Fruit fly (Drosophila melanogaster) whole organism, embryonic: ENCODE results near the gene Spt6.

ENCODE experiments used
- BEAF-32 ChIP-seq: fragments of 200-800 bp; sonication (Bioruptor generic); optimal IDR thresholded peaks from 3 replicates; lab custom pipeline; 2017; ENCODE audit warnings: missing biosample characterization, missing genetic modification characterization, mild to moderate bottlenecking, moderate library complexity, missing genetic modification reagents
- CG10321 ChIP-seq: fragments of 200-800 bp; sonication (Bioruptor generic); IDR thresholded peaks from 2 replicates; pipeline ENCODE4 v1.3.6; 2022; ENCODE audit warnings: missing biosample characterization, missing genetic modification characterization
- CG10366 ChIP-seq: fragments of 200-800 bp; sonication (Bioruptor generic); IDR thresholded peaks from 2 replicates; pipeline ENCODE4 v1.3.6; 2022; ENCODE audit warnings: missing biosample characterization, missing genetic modification characterization
- CG10431 ChIP-seq: fragments of 200-800 bp; sonication (Bioruptor generic); optimal IDR thresholded peaks from 3 replicates; lab custom pipeline; 2018; ENCODE audit warnings: missing biosample characterization, mild to moderate bottlenecking, missing genetic modification characterization
- CG11085 ChIP-seq: fragments of 200-800 bp; sonication (Bioruptor generic); IDR thresholded peaks from 2 replicates; pipeline ENCODE4 v1.3.6; 2022; ENCODE audit warnings: missing biosample characterization, missing genetic modification characterization
- CG11398 ChIP-seq: fragments of 200-800 bp; sonication (Bioruptor generic); optimal IDR thresholded peaks from 2 replicates; lab custom pipeline; 2016; ENCODE audit warnings: missing biosample characterization, missing genetic modification characterization
- CG11504 ChIP-seq: fragments of 200-800 bp; sonication (Bioruptor generic); optimal IDR thresholded peaks from 3 replicates; lab custom pipeline; 2019; ENCODE audit warnings: missing biosample characterization, mild to moderate bottlenecking, missing genetic modification characterization, moderate library complexity
- CG12769 ChIP-seq: fragments of 200-800 bp; sonication (Bioruptor generic); optimal IDR thresholded peaks from 2 replicates; lab custom pipeline; 2019; ENCODE audit warnings: missing biosample characterization, mild to moderate bottlenecking, missing genetic modification characterization, moderate library complexity
- CG13424 ChIP-seq: fragments of 200-800 bp; sonication (Bioruptor generic); optimal IDR thresholded peaks from 2 replicates; lab custom pipeline; 2019; ENCODE audit warnings: missing biosample characterization, mild to moderate bottlenecking, missing genetic modification characterization, moderate library complexity
- CG17612 ChIP-seq: fragments of 200-800 bp; sonication (Bioruptor generic); IDR thresholded peaks from 2 replicates; pipeline ENCODE4 v1.3.6; 2022; ENCODE audit warnings: missing biosample characterization, missing genetic modification characterization
- CG2129 ChIP-seq: fragments of 200-800 bp; sonication (Bioruptor generic); IDR thresholded peaks from 2 replicates; pipeline ENCODE4 v1.3.6; 2022; ENCODE audit warnings: missing biosample characterization, missing genetic modification characterization; ENCODE audit not compliant: partially characterized antibody
- CG2202 ChIP-seq: fragments of 200-800 bp; sonication (Bioruptor generic); optimal IDR thresholded peaks from 2 replicates; lab custom pipeline; 2018; ENCODE audit warnings: missing biosample characterization, mild to moderate bottlenecking, missing genetic modification characterization
- CG2678 ChIP-seq: fragments of 200-800 bp; sonication (Bioruptor generic); optimal IDR thresholded peaks from 3 replicates; lab custom pipeline; 2019; ENCODE audit warnings: missing biosample characterization, mild to moderate bottlenecking, missing genetic modification characterization, moderate library complexity
- CG6765 ChIP-seq: fragments of 200-800 bp; sonication (Bioruptor generic); optimal IDR thresholded peaks from 3 replicates; lab custom pipeline; 2017; ENCODE audit warnings: missing biosample characterization, mild to moderate bottlenecking, missing genetic modification characterization
- CG6791 ChIP-seq: fragments of 200-800 bp; sonication (Bioruptor generic); IDR thresholded peaks from 3 replicates; pipeline ENCODE4 v1.3.6; 2022; ENCODE audit warnings: missing biosample characterization, missing genetic modification characterization; ENCODE audit not compliant: partially characterized antibody
- CG7357 ChIP-seq: fragments of 200-800 bp; sonication (Bioruptor generic); IDR thresholded peaks from 3 replicates; pipeline ENCODE4 v1.3.6; 2022; ENCODE audit warnings: missing biosample characterization, missing genetic modification characterization
- CG8388 ChIP-seq: fragments of 200-800 bp; sonication (Bioruptor generic); optimal IDR thresholded peaks from 2 replicates; lab custom pipeline; 2019; ENCODE audit warnings: missing biosample characterization, mild to moderate bottlenecking, missing genetic modification characterization, moderate library complexity
- CG8765 ChIP-seq: fragments of 200-800 bp; sonication (Bioruptor generic); IDR thresholded peaks from 2 replicates; pipeline ENCODE4 v1.3.6; 2022; ENCODE audit warnings: missing biosample characterization, missing genetic modification characterization
- CTCF ChIP-seq: fragments of 200-800 bp; sonication (Bioruptor generic); optimal IDR thresholded peaks from 2 replicates; lab custom pipeline; 2017; ENCODE audit warnings: missing biosample characterization, mild to moderate bottlenecking, missing genetic modification characterization, moderate library complexity
- Camta ChIP-seq: fragments of 200-800 bp; sonication (Bioruptor generic); optimal IDR thresholded peaks from 2 replicates; lab custom pipeline; 2016; ENCODE audit warnings: missing biosample characterization, missing genetic modification characterization
- Dbx ChIP-seq: fragments of 200-800 bp; sonication (Bioruptor generic); IDR thresholded peaks from 3 replicates; pipeline ENCODE4 v1.3.6; 2022; ENCODE audit warnings: missing biosample characterization, missing genetic modification characterization
- Dll ChIP-seq: fragments of 200-800 bp; sonication (Bioruptor generic); IDR thresholded peaks from 4 replicates; pipeline ENCODE4 v1.3.6; 2022; ENCODE audit warnings: missing biosample characterization, missing genetic modification characterization; ENCODE audit not compliant: partially characterized antibody
- Dp ChIP-seq: fragments of 200-800 bp; sonication (Bioruptor generic); optimal IDR thresholded peaks from 2 replicates; lab custom pipeline; 2018; ENCODE audit warnings: missing biosample characterization, mild to moderate bottlenecking, missing genetic modification characterization, moderate library complexity
- Drgx ChIP-seq: fragments of 200-800 bp; sonication (Bioruptor generic); IDR thresholded peaks from 2 replicates; pipeline ENCODE4 v1.3.6; 2022; ENCODE audit warnings: missing biosample characterization, missing genetic modification characterization
- Ets65A ChIP-seq: fragments of 200-800 bp; sonication (Bioruptor generic); peaks from one replicate; lab custom pipeline; 2016; ENCODE audit warnings: missing biosample characterization, missing genetic modification characterization
- Kr ChIP-seq: fragments of 200-800 bp; sonication (Bioruptor generic); optimal IDR thresholded peaks from 2 replicates; lab custom pipeline; 2017; ENCODE audit warnings: missing biosample characterization, mild to moderate bottlenecking, missing genetic modification characterization
- Side ChIP-seq: fragments of 200-800 bp; sonication (Bioruptor generic); optimal IDR thresholded peaks from 2 replicates; lab custom pipeline; 2016; ENCODE audit warnings: missing biosample characterization, missing genetic modification characterization
- Tbp ChIP-seq: fragments of >200 bp; optimal IDR thresholded peaks from 2 replicates; lab custom pipeline; 2018; ENCODE audit warnings: missing biosample characterization, missing genetic modification characterization
- Usf ChIP-seq: fragments of 200-800 bp; sonication (Bioruptor generic); optimal IDR thresholded peaks from 2 replicates; lab custom pipeline; 2017; ENCODE audit warnings: missing genotype, missing biosample characterization, missing genetic modification characterization
- ara ChIP-seq: fragments of 200-800 bp; sonication (Bioruptor generic); IDR thresholded peaks from 2 replicates; pipeline ENCODE4 v1.3.6; 2022; ENCODE audit warnings: missing biosample characterization, missing genetic modification characterization
- ase ChIP-seq: fragments of 200-800 bp; sonication (Bioruptor generic); IDR thresholded peaks from 3 replicates; pipeline ENCODE4 v1.3.6; 2022; ENCODE audit warnings: missing biosample characterization, missing genetic modification characterization
- dmrt99B ChIP-seq: fragments of 200-800 bp; sonication (Bioruptor generic); optimal IDR thresholded peaks from 2 replicates; lab custom pipeline; 2018; ENCODE audit warnings: missing biosample characterization, mild to moderate bottlenecking, missing genetic modification characterization, moderate library complexity
- emc ChIP-seq: fragments of 200-800 bp; sonication (Bioruptor generic); optimal IDR thresholded peaks from 2 replicates; lab custom pipeline; 2016; ENCODE audit warnings: missing biosample characterization, missing genetic modification characterization
- en ChIP-seq: fragments of 200-800 bp; sonication (Bioruptor generic); optimal IDR thresholded peaks from 2 replicates; lab custom pipeline; 2016; ENCODE audit warnings: missing biosample characterization, missing genetic modification characterization
- fu2 ChIP-seq: fragments of 200-800 bp; sonication (Bioruptor generic); optimal IDR thresholded peaks from 2 replicates; lab custom pipeline; 2016; ENCODE audit warnings: missing biosample characterization, missing genetic modification characterization
- grau ChIP-seq: fragments of 200-800 bp; optimal IDR thresholded peaks from 3 replicates; lab custom pipeline; 2019; ENCODE audit warnings: missing biosample characterization, mild to moderate bottlenecking, missing genetic modification characterization, moderate library complexity
- gsb ChIP-seq: fragments of 200-800 bp; sonication (Bioruptor generic); IDR thresholded peaks from 2 replicates; pipeline ENCODE4 v1.3.6; 2022; ENCODE audit warnings: missing biosample characterization, missing genetic modification characterization
- ham ChIP-seq: fragments of 200-800 bp; sonication (Bioruptor generic); IDR thresholded peaks from 2 replicates; pipeline ENCODE4 v1.3.6; 2022; ENCODE audit warnings: missing biosample characterization, missing genetic modification characterization
- jing ChIP-seq: fragments of 200-800 bp; sonication (Bioruptor generic); optimal IDR thresholded peaks from 2 replicates; lab custom pipeline; 2018; ENCODE audit warnings: missing biosample characterization, mild to moderate bottlenecking, missing genetic modification characterization
- kay ChIP-seq: fragments of 200-800 bp; sonication (Bioruptor generic); optimal IDR thresholded peaks from 2 replicates; lab custom pipeline; 2016; ENCODE audit warnings: missing biosample characterization, missing genetic modification characterization
- knrl ChIP-seq: fragments of 200-800 bp; sonication (Bioruptor generic); IDR thresholded peaks from 3 replicates; pipeline ENCODE4 v1.3.6; 2022; ENCODE audit warnings: missing biosample characterization, missing genetic modification characterization; ENCODE audit not compliant: partially characterized antibody
- odd ChIP-seq: fragments of 200-800 bp; sonication (Bioruptor generic); optimal IDR thresholded peaks from 2 replicates; lab custom pipeline; 2017; ENCODE audit warnings: missing biosample characterization, mild to moderate bottlenecking, missing genetic modification characterization
- pfk ChIP-seq: fragments of 200-800 bp; sonication (Bioruptor generic); optimal IDR thresholded peaks from 2 replicates; lab custom pipeline; 2018; ENCODE audit warnings: missing biosample characterization, mild to moderate bottlenecking, missing genetic modification characterization, moderate library complexity
- psq ChIP-seq: fragments of 200-800 bp; sonication (Bioruptor generic); optimal IDR thresholded peaks from 2 replicates; lab custom pipeline; 2017; ENCODE audit warnings: missing biosample characterization, missing genetic modification characterization
- pzg ChIP-seq: fragments of 200-800 bp; sonication (Bioruptor generic); optimal IDR thresholded peaks from 3 replicates; lab custom pipeline; 2018; ENCODE audit warnings: missing biosample characterization, mild to moderate bottlenecking, missing genetic modification characterization, moderate library complexity
- rib ChIP-seq: fragments of 200-800 bp; sonication (Bioruptor generic); IDR thresholded peaks from 2 replicates; pipeline ENCODE4 v1.3.6; 2022; ENCODE audit warnings: missing biosample characterization, missing genetic modification characterization
- sens ChIP-seq: fragments of 200-800 bp; sonication (Bioruptor generic); peaks from one replicate; lab custom pipeline; 2016; ENCODE audit warnings: missing biosample characterization, missing genetic modification characterization
- sqz ChIP-seq: fragments of 200-800 bp; sonication (Bioruptor generic); optimal IDR thresholded peaks from 3 replicates; lab custom pipeline; 2018; ENCODE audit warnings: missing biosample characterization, mild to moderate bottlenecking, missing genetic modification characterization
- sr ChIP-seq: fragments of 200-800 bp; sonication (Bioruptor generic); IDR thresholded peaks from 3 replicates; pipeline ENCODE4 v1.3.6; 2022; ENCODE audit warnings: missing biosample characterization, missing genetic modification characterization
- ssp ChIP-seq: fragments of 200-800 bp; sonication (Bioruptor generic); IDR thresholded peaks from 2 replicates; pipeline ENCODE4 v1.3.6; 2022; ENCODE audit warnings: missing biosample characterization, missing genetic modification characterization
- zen2 ChIP-seq: fragments of 200-800 bp; sonication (Bioruptor generic); IDR thresholded peaks from 3 replicates; pipeline ENCODE4 v1.3.6; 2022; ENCODE audit warnings: missing biosample characterization, missing genetic modification characterization; ENCODE audit not compliant: partially characterized antibody

The Spt6 gene

DNA sequence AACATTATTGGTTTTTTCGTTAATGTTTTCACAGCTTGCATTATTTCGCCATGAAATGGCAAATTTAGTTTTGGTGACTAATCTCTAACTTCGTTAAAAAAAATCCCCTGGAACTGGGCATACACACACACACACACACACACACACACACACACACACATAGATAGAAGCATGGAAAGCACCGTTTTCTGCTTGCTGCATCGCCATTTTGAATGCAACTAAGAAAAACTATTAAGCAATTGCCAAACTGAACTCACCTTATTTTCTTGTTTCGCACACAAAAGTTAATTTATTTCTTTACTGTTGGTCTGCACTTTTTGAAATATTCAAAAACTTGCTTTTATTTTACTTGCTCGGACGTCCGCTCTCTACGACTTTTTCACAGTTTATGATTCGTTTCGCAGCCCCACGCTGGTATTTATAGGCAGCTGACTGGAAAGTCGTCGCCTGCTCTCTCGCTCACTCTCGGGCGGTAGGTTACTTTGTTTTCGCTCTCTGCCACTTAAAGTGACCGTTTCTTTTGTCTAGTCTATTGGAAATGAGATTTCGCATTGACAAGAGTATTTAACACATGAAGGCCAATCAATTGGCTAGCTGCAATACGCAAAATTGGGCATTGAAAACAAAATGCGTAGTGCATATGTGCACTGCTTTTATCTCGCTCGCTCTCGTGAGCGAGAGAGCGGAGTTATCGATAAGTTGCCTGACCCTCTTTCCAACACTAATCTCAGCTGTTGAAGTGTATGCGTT, 11.5 kb downstream of the Spt6 start:
- TF ChIP-seq CG8388 (GFP tag; lab: Kevin White, UChicago) (no peak), Side (GFP tag; lab: Kevin White, UChicago) (peak; percentile 36), CG10366 (GFP tag; lab: Robert Waterston, UW) (no peak), sens (GFP tag; lab: Kevin White, UChicago) (peak; percentile 87), rib (GFP tag; lab: Robert Waterston, UW) (no peak), zen2 (no peak), sqz (GFP tag; lab: Kevin White, UChicago) (peak; percentile 55), Drgx (GFP tag; lab: Robert Waterston, UW) (no peak), grau (tag; lab: Kevin White, UChicago) (no peak), psq (GFP tag; lab: Kevin White, UChicago) (no peak), CG2678 (tag; lab: Kevin White, UChicago) (no peak), CG17612 (GFP tag; lab: Robert Waterston, UW) (no peak), sr (GFP tag; lab: Robert Waterston, UW) (no peak), gsb (GFP tag; lab: Robert Waterston, UW) (no peak), pzg (peak; percentile 43), BEAF-32 (GFP tag; lab: Kevin White, UChicago) (peak; percentile 48), Tbp (GFP tag; lab: Kevin White, UChicago) (peak; percentile 94), Usf (GFP tag; lab: Kevin White, UChicago) (no peak), ara (no peak), kay (GFP tag; lab: Kevin White, UChicago) (peak; percentile 36), en (no peak), CG8765 (GFP tag; lab: Robert Waterston, UW) (no peak), Dp (no peak), CG12769 (tag; lab: Kevin White, UChicago) (no peak), Dbx (GFP tag; lab: Robert Waterston, UW) (no peak), CG11398 (GFP tag; lab: Kevin White, UChicago) (peak; percentile 46), CG6791 (GFP tag; lab: Robert Waterston, UW) (no peak), CG2129 (GFP tag; lab: Robert Waterston, UW) (no peak), dmrt99B (tag; lab: Kevin White, UChicago) (no peak), fu2 (GFP tag; lab: Kevin White, UChicago) (no peak), CG2202 (tag; lab: Kevin White, UChicago) (no peak), jing (no peak), ham (GFP tag; lab: Robert Waterston, UW) (no peak), CG11085 (no peak), ase (GFP tag; lab: Robert Waterston, UW) (no peak), CG7357 (GFP tag; lab: Robert Waterston, UW) (no peak), Camta (peak; percentile 41), Ets65A (GFP tag; lab: Kevin White, UChicago) (peak; percentile 53), knrl (GFP tag; lab: Robert Waterston, UW) (no peak), CG6765 (GFP tag; lab: Kevin White, UChicago) (no peak), pfk (GFP tag; lab: Kevin White, UChicago) (no peak), Kr (GFP tag; lab: Kevin White, UChicago) (no peak), emc (GFP tag; lab: Kevin White, UChicago) (no peak), Dll (GFP tag; lab: Robert Waterston, UW) (peak; percentile 46; the same call in 2 of the 4 replicates), CG10321 (GFP tag; lab: Robert Waterston, UW) (peak; percentile 78), odd (GFP tag; lab: Kevin White, UChicago) (no peak), CG10431 (no peak), CG11504 (tag; lab: Kevin White, UChicago) (no peak), CTCF (GFP tag; lab: Kevin White, UChicago) (no peak), CG13424 (tag; lab: Kevin White, UChicago) (no peak), ssp (GFP tag; lab: Robert Waterston, UW) (no peak)
